Fruit fly (Drosophila melanogaster): ENCODE data around the gene RhoGDI.

DNA sequence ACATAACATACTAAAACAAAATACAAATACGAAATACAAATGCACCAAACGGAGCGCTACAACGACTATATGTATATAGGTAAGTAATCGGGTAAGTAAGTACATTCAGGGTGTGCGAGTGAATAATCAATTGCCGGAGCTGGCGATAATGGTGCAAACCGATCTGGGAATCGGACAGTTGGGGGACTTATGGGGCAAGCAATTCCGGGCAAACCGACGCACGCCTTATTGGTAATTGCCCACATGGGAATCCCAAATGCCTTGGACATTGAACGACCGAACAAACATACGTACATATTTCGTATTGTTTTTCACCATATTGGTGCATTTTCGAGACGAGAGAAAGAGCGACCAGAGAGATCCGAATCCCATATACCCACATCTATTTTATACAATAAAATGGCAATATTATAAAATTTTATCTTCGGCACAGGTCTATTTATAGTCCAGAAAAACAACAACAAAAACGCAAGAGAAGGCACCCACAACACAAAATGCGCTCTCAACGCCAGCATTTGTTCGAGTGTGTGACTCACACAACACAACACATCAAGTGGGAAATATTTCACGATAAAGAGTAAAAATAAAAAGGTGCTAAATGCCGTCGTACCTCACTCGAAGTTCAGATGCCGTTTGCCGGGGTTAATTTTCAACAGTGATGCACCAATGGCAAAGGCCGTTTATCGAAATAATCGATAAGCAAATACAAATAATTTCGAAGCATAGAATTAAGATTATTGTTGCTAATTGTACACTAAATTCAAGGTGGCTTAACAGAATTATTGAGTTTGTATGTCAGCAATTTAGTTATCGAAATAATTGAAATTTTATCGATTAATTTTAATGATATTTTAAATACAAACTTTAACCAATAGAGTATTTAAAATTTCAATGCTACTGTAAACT lies 28.1 kb upstream of the RhoGDI start:
- TF ChIP-seq Myc (optimal IDR thresholded peaks at IDR 0.05), result no peak
- TF ChIP-seq psq (optimal IDR thresholded peaks at IDR 0.05), result no peak
- no peak for TF ChIP-seq h (optimal IDR thresholded peaks at IDR 0.05)
- no peak for TF ChIP-seq ttk (optimal IDR thresholded peaks at IDR 0.05)

All from Kc167 (cell line).